Worm (Caenorhabditis elegans): ENCODE data around the gene tat-2.

The tat-2 gene

DNA sequence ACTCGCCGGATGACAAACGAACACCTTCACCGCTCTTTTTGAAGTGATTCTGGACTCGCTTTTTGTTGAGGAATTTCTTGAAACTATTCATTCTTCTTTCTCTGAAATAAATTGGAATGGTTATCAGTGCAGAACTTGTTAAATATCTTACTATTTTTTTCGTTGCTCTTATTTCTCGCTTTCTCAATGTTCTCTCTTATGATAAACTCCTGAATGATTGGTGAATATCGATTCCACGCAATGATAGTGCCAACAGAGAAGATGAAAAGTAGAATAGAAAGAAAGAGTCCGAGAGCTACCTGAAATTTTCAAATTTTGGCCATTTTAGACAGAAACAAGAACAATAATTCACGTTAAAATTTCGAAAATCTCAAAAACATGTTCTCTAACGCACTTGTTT, 37.3 kb downstream of the tat-2 start, which contains the start of gene ubxn-6:
Gene ubxn-6 (minus strand): TSS at position 101 of the 400 bp plus-strand sequence.
- TF ChIP-seq F13H6.1 (tag; optimal IDR thresholded peaks at IDR 0.05) (no peak), mdl-1 (tag; optimal IDR thresholded peaks at IDR 0.05) (no peak), nhr-6 (tag; optimal IDR thresholded peaks at IDR 0.05) (no peak), ztf-11 (tag; optimal IDR thresholded peaks at IDR 0.05) (no peak), unc-39 (tag; optimal IDR thresholded peaks at IDR 0.05) (no peak), ceh-82 (tag; optimal IDR thresholded peaks at IDR 0.05) (no peak), dmd-4 (tag; optimal IDR thresholded peaks at IDR 0.05) (no peak), ztf-1 (GFP tag; conservative IDR thresholded peaks at IDR 0.05) (no peak), elt-3 (tag; optimal IDR thresholded peaks at IDR 0.05) (no peak), lin-13 (GFP tag; optimal IDR thresholded peaks at IDR 0.05) (no peak), fos-1 (tag; optimal IDR thresholded peaks at IDR 0.05) (no peak), unc-55 (GFP tag; optimal IDR thresholded peaks at IDR 0.05) (no peak), C34F6.9 (tag; optimal IDR thresholded peaks at IDR 0.05) (no peak)

DNA sequence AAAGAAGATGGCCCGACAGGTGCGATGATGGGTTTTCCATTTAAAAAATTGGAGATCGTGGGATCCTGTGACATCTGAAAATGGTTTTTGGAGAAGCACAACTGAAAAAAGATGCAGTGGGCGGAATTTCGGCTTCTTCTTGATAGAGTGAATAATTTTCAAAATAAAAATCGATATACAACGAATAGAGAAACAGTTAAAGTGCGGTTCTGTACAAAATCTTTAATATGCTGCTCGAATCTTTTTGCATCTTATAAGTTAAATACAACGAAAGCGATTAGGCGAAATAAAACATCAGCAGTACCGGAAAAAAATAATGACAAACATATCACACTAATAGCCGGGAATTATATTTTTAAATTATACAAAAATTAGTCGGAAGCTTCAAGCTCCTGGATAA, 39.5 kb downstream of the tat-2 start, which contains the start of gene H06H21.11:
Gene H06H21.11 (minus strand): TSS at position 101 of the 400 bp plus-strand sequence.
- TF ChIP-seq nhr-77 (tag; optimal IDR thresholded peaks at IDR 0.05) (no peak), F13H6.1 (tag; optimal IDR thresholded peaks at IDR 0.05) (no peak), Y55F3AM.14 (GFP tag; optimal IDR thresholded peaks at IDR 0.05) (no peak), blmp-1 (tag; optimal IDR thresholded peaks at IDR 0.05; ENCODE audit: insufficient read depth) (no peak), mbf-1 (tag; optimal IDR thresholded peaks at IDR 0.05) (no peak), ztf-4 (tag; optimal IDR thresholded peaks at IDR 0.05) (no peak), alr-1 (tag; optimal IDR thresholded peaks at IDR 0.05) (no peak), nhr-25 (tag; optimal IDR thresholded peaks at IDR 0.05) (no peak), sma-3 (GFP tag; optimal IDR thresholded peaks at IDR 0.05) (no peak), zag-1 (tag; optimal IDR thresholded peaks at IDR 0.05) (no peak), skn-1 (tag; optimal IDR thresholded peaks at IDR 0.05) (no peak), nhr-12 (tag; optimal IDR thresholded peaks at IDR 0.05) (no peak), mab-5 (tag; optimal IDR thresholded peaks at IDR 0.05) (no peak), lin-11 (tag; optimal IDR thresholded peaks at IDR 0.05) (no peak), R02D3.7 (tag; optimal IDR thresholded peaks at IDR 0.05) (no peak), nhr-6 (tag; optimal IDR thresholded peaks at IDR 0.05) (no peak), ztf-1 (GFP tag; conservative IDR thresholded peaks at IDR 0.05) (no peak), sma-9 (GFP tag; optimal IDR thresholded peaks at IDR 0.05) (no peak), sma-9 (tag; optimal IDR thresholded peaks at IDR 0.05) (no peak), nhr-21 (tag; optimal IDR thresholded peaks at IDR 0.05) (no peak)

DNA sequence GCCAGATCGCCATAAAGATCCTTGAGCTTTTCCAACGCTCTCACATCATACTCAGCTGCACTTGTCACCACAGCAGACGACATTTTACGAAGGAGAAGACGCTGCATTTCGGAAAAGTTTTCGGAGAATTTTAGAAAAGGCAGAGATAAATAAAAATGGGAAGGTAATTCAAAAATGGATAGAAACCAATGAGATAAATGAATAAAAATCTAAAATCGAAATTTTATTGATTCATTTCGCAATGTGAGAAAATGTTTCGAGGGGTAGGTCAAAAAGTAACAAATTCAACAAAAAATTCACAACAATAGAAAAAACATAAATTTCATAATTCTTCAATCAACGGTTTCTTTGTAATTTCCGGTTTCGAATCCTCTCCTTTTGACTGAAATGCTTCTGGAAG, 40.2 kb downstream of the tat-2 start, which contains the start of gene dpf-5:
Gene dpf-5 (minus strand): TSS at position 101 of the 400 bp plus-strand sequence.
- TF ChIP-seq sma-9 (GFP tag; optimal IDR thresholded peaks at IDR 0.05) (no peak), sma-9 (tag; optimal IDR thresholded peaks at IDR 0.05) (no peak), aly-2 (tag; optimal IDR thresholded peaks at IDR 0.05) (no peak), unc-55 (GFP tag; optimal IDR thresholded peaks at IDR 0.05) (no peak), ama-1 (optimal IDR thresholded peaks at IDR 0.05) (no peak), dmd-4 (tag; optimal IDR thresholded peaks at IDR 0.05) (no peak), ZK546.5 (tag; optimal IDR thresholded peaks at IDR 0.05) (no peak)

DNA sequence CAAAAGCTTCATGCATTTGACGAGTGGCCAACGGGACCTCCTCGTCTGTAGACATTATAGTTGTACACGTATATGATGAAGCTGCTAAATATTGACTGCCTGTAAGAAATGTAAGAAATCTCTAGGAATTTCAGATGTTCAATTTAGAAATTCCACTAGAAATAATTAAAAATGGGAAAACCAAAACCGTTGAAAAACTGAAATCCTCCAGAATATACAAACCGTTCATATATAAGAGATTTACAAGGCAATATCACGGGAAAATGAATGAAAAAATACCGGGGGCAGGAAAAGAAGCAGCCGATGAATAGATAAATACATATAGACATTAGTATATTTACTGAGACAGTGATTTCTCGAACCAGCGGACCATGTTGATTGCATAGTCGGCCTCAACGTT, 44.2 kb downstream of the tat-2 start, which contains the start of gene dpf-7:
Gene dpf-7 (minus strand): TSS at position 101 of the 400 bp plus-strand sequence.
- TF ChIP-seq alr-1 (tag; optimal IDR thresholded peaks at IDR 0.05): no peak
- TF ChIP-seq dmd-4 (tag; optimal IDR thresholded peaks at IDR 0.05): no peak
- no peak for TF ChIP-seq nhr-77 (tag; optimal IDR thresholded peaks at IDR 0.05)
- no peak for TF ChIP-seq nhr-129 (tag; optimal IDR thresholded peaks at IDR 0.05)
- TF ChIP-seq mdl-1 (tag; optimal IDR thresholded peaks at IDR 0.05): no peak
- no peak for TF ChIP-seq unc-39 (tag; optimal IDR thresholded peaks at IDR 0.05)
- no peak for TF ChIP-seq unc-62 (GFP tag; optimal IDR thresholded peaks at IDR 0.05)
- no peak for TF ChIP-seq nhr-21 (tag; optimal IDR thresholded peaks at IDR 0.05)
- TF ChIP-seq nhr-23 (tag; optimal IDR thresholded peaks at IDR 0.05): no peak
- TF ChIP-seq C34F6.9 (tag; optimal IDR thresholded peaks at IDR 0.05): no peak
- no peak for TF ChIP-seq ceh-82 (tag; optimal IDR thresholded peaks at IDR 0.05)
- TF ChIP-seq nhr-12 (tag; optimal IDR thresholded peaks at IDR 0.05): no peak
- TF ChIP-seq egl-27 (tag; optimal IDR thresholded peaks at IDR 0.05): no peak
- TF ChIP-seq nhr-6 (tag; optimal IDR thresholded peaks at IDR 0.05): no peak
